Worm (Caenorhabditis elegans): ENCODE data around the gene twk-35.
"Not testable (repeated sequence)": the region's sequence is repeated elsewhere in the genome, so short reads cannot be mapped to it uniquely, and the experiment has no call there.

- TF ChIP-seq aly-1 (tag; optimal IDR thresholded peaks at IDR 0.05); hmg-4 (GFP tag; optimal IDR thresholded peaks at IDR 0.05); ama-1 (optimal IDR thresholded peaks at IDR 0.05); flt-1 (GFP tag; IDR thresholded peaks at IDR 0.05): not testable (repeated sequence)
Measured at ce11 chrV:20839307-20839909, 23.4 kb upstream of the twk-35 start.

All from whole organism, early embryonic.